Fruit fly (Drosophila melanogaster) whole organism, prepupa: ENCODE data around the gene Acsf3.

Source experiments
- Blimp-1 ChIP-seq: fragments of 200-800 bp; sonication (Bioruptor generic); optimal IDR thresholded peaks from 3 replicates; lab custom pipeline; 2017; ENCODE audit warnings: missing biosample characterization, missing genetic modification characterization, mild to moderate bottlenecking, moderate library complexity, missing genetic modification reagents
- CG11762 ChIP-seq: fragments of 200-800 bp; sonication (Bioruptor generic); optimal IDR thresholded peaks from 3 replicates; lab custom pipeline; 2016; ENCODE audit warnings: missing biosample characterization, missing genetic modification characterization; ENCODE audit not compliant: insufficient read depth
- CG11902 ChIP-seq: fragments of 200-800 bp; sonication (Bioruptor generic); optimal IDR thresholded peaks from 3 replicates; lab custom pipeline; 2016; ENCODE audit warnings: missing biosample characterization, missing genetic modification characterization
- CG15336 ChIP-seq: fragments of 200-800 bp; sonication (Bioruptor generic); IDR thresholded peaks from 2 replicates; pipeline ENCODE4 v1.3.6; 2022; ENCODE audit warnings: missing biosample characterization, missing genetic modification characterization
- CG32006 ChIP-seq: fragments of 200-800 bp; sonication (Bioruptor generic); optimal IDR thresholded peaks from 3 replicates; lab custom pipeline; 2017; ENCODE audit warnings: missing biosample characterization, mild to moderate bottlenecking, missing genetic modification characterization
- CG34406 ChIP-seq: fragments of 200-800 bp; sonication (Bioruptor generic); optimal IDR thresholded peaks from 3 replicates; lab custom pipeline; 2016; ENCODE audit warnings: missing biosample characterization, missing genetic modification characterization
- CG3919 ChIP-seq: fragments of 200-800 bp; sonication (Bioruptor generic); optimal IDR thresholded peaks from 3 replicates; lab custom pipeline; 2016; ENCODE audit warnings: missing biosample characterization, missing genetic modification characterization
- CG4318 ChIP-seq: fragments of 200-800 bp; sonication (Bioruptor generic); optimal IDR thresholded peaks from 3 replicates; lab custom pipeline; 2017; ENCODE audit warnings: missing biosample characterization, mild to moderate bottlenecking, missing genetic modification characterization
- CG6163 ChIP-seq: fragments of 200-800 bp; sonication (Bioruptor generic); IDR thresholded peaks from 3 replicates; pipeline ENCODE4 v1.3.6; 2022; ENCODE audit warnings: missing biosample characterization, missing genetic modification characterization
- CG6276 ChIP-seq: fragments of 200-800 bp; sonication (Bioruptor generic); optimal IDR thresholded peaks from 2 replicates; lab custom pipeline; 2017; ENCODE audit warnings: missing biosample characterization, mild to moderate bottlenecking, missing genetic modification characterization
- CG6792 ChIP-seq: fragments of 200-800 bp; sonication (Bioruptor generic); optimal IDR thresholded peaks from 3 replicates; lab custom pipeline; 2016; ENCODE audit warnings: missing biosample characterization, missing genetic modification characterization
- CG6808 ChIP-seq: fragments of 200-800 bp; sonication (Bioruptor generic); optimal IDR thresholded peaks from 3 replicates; lab custom pipeline; 2017; ENCODE audit warnings: missing biosample characterization, missing genetic modification characterization, mild to moderate bottlenecking, moderate library complexity, missing genetic modification reagents
- CG6854 ChIP-seq: fragments of 200-800 bp; sonication (Bioruptor generic); optimal IDR thresholded peaks from 2 replicates; lab custom pipeline; 2017; ENCODE audit warnings: missing biosample characterization, mild to moderate bottlenecking, missing genetic modification characterization
- CG7368 ChIP-seq: fragments of 200-800 bp; sonication (Bioruptor generic); optimal IDR thresholded peaks from 3 replicates; lab custom pipeline; 2016; ENCODE audit warnings: missing biosample characterization, missing genetic modification characterization
- CG8119 ChIP-seq: fragments of 200-800 bp; sonication (Bioruptor generic); IDR thresholded peaks from 3 replicates; pipeline ENCODE4 v1.3.6; 2022; ENCODE audit warnings: missing biosample characterization, missing genetic modification characterization
- CG8319 ChIP-seq: fragments of 200-800 bp; sonication (Bioruptor generic); optimal IDR thresholded peaks from 3 replicates; lab custom pipeline; 2016; ENCODE audit warnings: missing biosample characterization, missing genetic modification characterization
- CG8632 ChIP-seq: fragments of 200-800 bp; sonication (Bioruptor generic); optimal IDR thresholded peaks from 3 replicates; lab custom pipeline; 2016; ENCODE audit warnings: missing biosample characterization, missing genetic modification characterization
- CG9139 ChIP-seq: fragments of 200-800 bp; sonication (Bioruptor generic); optimal IDR thresholded peaks from 3 replicates; lab custom pipeline; 2017; ENCODE audit warnings: missing biosample characterization, mild to moderate bottlenecking, missing genetic modification characterization
- Eip93F ChIP-seq: fragments of 200-800 bp; sonication (Bioruptor generic); optimal IDR thresholded peaks from 2 replicates; lab custom pipeline; 2016; ENCODE audit warnings: missing biosample characterization, mild to moderate bottlenecking, missing genetic modification characterization
- Ets21C ChIP-seq: fragments of 200-800 bp; sonication (Bioruptor generic); optimal IDR thresholded peaks from 3 replicates; lab custom pipeline; 2016; ENCODE audit warnings: missing biosample characterization, missing genetic modification characterization
- Ets96B ChIP-seq: fragments of 200-800 bp; optimal IDR thresholded peaks from 2 replicates; lab custom pipeline; 2019; ENCODE audit warnings: missing biosample characterization, mild to moderate bottlenecking, missing genetic modification characterization, moderate library complexity
- Gug ChIP-seq: fragments of 200-800 bp; sonication (Bioruptor generic); IDR thresholded peaks from 2 replicates; pipeline ENCODE4 v1.3.6; 2022; ENCODE audit warnings: missing biosample characterization, missing genetic modification characterization
- Hr38 ChIP-seq: sonication (Bioruptor generic); optimal IDR thresholded peaks from 2 replicates; lab custom pipeline; 2016; ENCODE audit warnings: missing biosample characterization, missing genetic modification characterization
- Hr39 ChIP-seq: fragments of 200-800 bp; sonication (Bioruptor generic); optimal IDR thresholded peaks from 2 replicates; lab custom pipeline; 2016; ENCODE audit warnings: missing biosample characterization, missing genetic modification characterization
- Met ChIP-seq: fragments of 200-800 bp; sonication (Bioruptor generic); optimal IDR thresholded peaks from 3 replicates; lab custom pipeline; 2016; ENCODE audit warnings: missing biosample characterization, missing genetic modification characterization
- OdsH ChIP-seq: fragments of 200-800 bp; sonication (Bioruptor generic); optimal IDR thresholded peaks from 3 replicates; lab custom pipeline; 2016; ENCODE audit warnings: missing biosample characterization, missing genetic modification characterization
- Smox ChIP-seq: fragments of 200-800 bp; sonication (Bioruptor generic); optimal IDR thresholded peaks from 3 replicates; lab custom pipeline; 2016; ENCODE audit warnings: missing biosample characterization, missing genetic modification characterization
- Sox102F ChIP-seq: fragments of 200-800 bp; sonication (Bioruptor generic); optimal IDR thresholded peaks from 2 replicates; lab custom pipeline; 2016; ENCODE audit warnings: missing biosample characterization, mild to moderate bottlenecking, missing genetic modification characterization
- Sox15 ChIP-seq: fragments of 200-800 bp; sonication (Bioruptor generic); optimal IDR thresholded peaks from 3 replicates; lab custom pipeline; 2016; ENCODE audit warnings: missing biosample characterization, missing genetic modification characterization
- cyc ChIP-seq: fragments of 200-800 bp; sonication (Bioruptor generic); optimal IDR thresholded peaks from 3 replicates; lab custom pipeline; 2016; ENCODE audit warnings: missing biosample characterization, missing genetic modification characterization
- dac ChIP-seq: fragments of 200-800 bp; sonication (Bioruptor generic); optimal IDR thresholded peaks from 2 replicates; lab custom pipeline; 2017; ENCODE audit warnings: missing biosample characterization, mild to moderate bottlenecking, missing genetic modification characterization
- dsx ChIP-seq: fragments of 200-800 bp; optimal IDR thresholded peaks from 3 replicates; lab custom pipeline; 2019; ENCODE audit warnings: missing biosample characterization, mild to moderate bottlenecking, missing genetic modification characterization, moderate library complexity; ENCODE audit not compliant: poor library complexity, severe bottlenecking
- eg ChIP-seq: fragments of 200-800 bp; sonication (Bioruptor generic); IDR thresholded peaks from 3 replicates; pipeline ENCODE4 v1.3.6; 2022; ENCODE audit warnings: missing biosample characterization, missing genetic modification characterization
- esn ChIP-seq: fragments of 200-800 bp; sonication (Bioruptor generic); optimal IDR thresholded peaks from 2 replicates; lab custom pipeline; 2016; ENCODE audit warnings: missing biosample characterization, mild to moderate bottlenecking, missing genetic modification characterization, moderate library complexity
- fd85E ChIP-seq: fragments of 200-800 bp; sonication (Bioruptor generic); optimal IDR thresholded peaks from 3 replicates; lab custom pipeline; 2016; ENCODE audit warnings: missing biosample characterization, missing genetic modification characterization
- fkh ChIP-seq: fragments of 200-800 bp; sonication (Bioruptor generic); optimal IDR thresholded peaks from 3 replicates; lab custom pipeline; 2017; ENCODE audit warnings: missing biosample characterization, mild to moderate bottlenecking, missing genetic modification characterization, moderate library complexity
- lz ChIP-seq: fragments of 200-800 bp; sonication (Bioruptor generic); optimal IDR thresholded peaks from 3 replicates; lab custom pipeline; 2016; ENCODE audit warnings: missing biosample characterization, missing genetic modification characterization
- net ChIP-seq: fragments of 200-800 bp; sonication (Bioruptor generic); optimal IDR thresholded peaks from 3 replicates; lab custom pipeline; 2016; ENCODE audit warnings: missing biosample characterization, missing genetic modification characterization
- pdm3 ChIP-seq: fragments of 200-800 bp; sonication (Bioruptor generic); optimal IDR thresholded peaks from 3 replicates; lab custom pipeline; 2016; ENCODE audit warnings: missing biosample characterization, missing genetic modification characterization
- salr ChIP-seq, 2 experiments: fragments of 200-800 bp; sonication (Bioruptor generic); optimal IDR thresholded peaks; 3 replicates each; lab custom pipeline; 2016 to 2018; ENCODE audit warnings: missing biosample characterization in 2 of 2, missing genetic modification characterization in 2 of 2, mild to moderate bottlenecking in 1 of 2
- spab ChIP-seq: fragments of 200-800 bp; sonication (Bioruptor generic); optimal IDR thresholded peaks from 2 replicates; lab custom pipeline; 2017; ENCODE audit warnings: missing biosample characterization, mild to moderate bottlenecking, missing genetic modification characterization, missing genetic modification reagents
- svp ChIP-seq: fragments of 200-800 bp; sonication (Bioruptor generic); peaks from one replicate; lab custom pipeline; 2016; ENCODE audit warnings: missing biosample characterization, missing genetic modification characterization
- topi ChIP-seq: fragments of 200-800 bp; sonication (Bioruptor generic); optimal IDR thresholded peaks from 3 replicates; lab custom pipeline; 2016; ENCODE audit warnings: missing biosample characterization, missing genetic modification characterization
- vri ChIP-seq: fragments of 200-800 bp; sonication (Bioruptor generic); optimal IDR thresholded peaks from 3 replicates; lab custom pipeline; 2016; ENCODE audit warnings: missing biosample characterization, mild to moderate bottlenecking, missing genetic modification characterization

The Acsf3 gene

dm6 chrX:7293874-7294559 lies 34.8 kb upstream of the Acsf3 start (continued):
- TF ChIP-seq Sox15 (GFP tag; lab: Kevin White, UChicago) (peak; percentile 66), svp (GFP tag; lab: Kevin White, UChicago) (peak; percentile 92), dsx (peak; percentile 93), fkh (GFP tag; lab: Kevin White, UChicago) (peak; percentile 33), CG32006 (GFP tag; lab: Kevin White, UChicago) (peak; percentile 88), CG3919 (peak; percentile 81), Ets21C (GFP tag; lab: Kevin White, UChicago) (peak; percentile 54), CG8632 (peak; percentile 87), Blimp-1 (GFP tag; lab: Kevin White, UChicago) (peak; percentile 72), CG7368 (GFP tag; lab: Kevin White, UChicago) (peak; percentile 69), CG11762 (peak; percentile 78), topi (GFP tag; lab: Kevin White, UChicago) (peak; percentile 88), spab (GFP tag; lab: Kevin White, UChicago) (peak; percentile 87), Eip93F (GFP tag; lab: Kevin White, UChicago) (peak; percentile 76), pdm3 (GFP tag; lab: Kevin White, UChicago) (peak; percentile 83), Hr38 (GFP tag; lab: Kevin White, UChicago) (no peak), CG6854 (peak; percentile 92), CG4318 (GFP tag; lab: Kevin White, UChicago) (peak; percentile 81), Hr39 (GFP tag; lab: Kevin White, UChicago) (peak; percentile 49), CG11902 (peak; percentile 75), CG15336 (GFP tag; lab: Robert Waterston, UW) (peak; percentile 95), OdsH (GFP tag; lab: Kevin White, UChicago) (peak; percentile 89), net (peak; percentile 82), CG6163 (peak; percentile 90), Smox (GFP tag; lab: Kevin White, UChicago) (peak; percentile 85), CG6276 (GFP tag; lab: Kevin White, UChicago) (peak; percentile 92), Sox102F (GFP tag; lab: Kevin White, UChicago) (peak; percentile 80), Gug (GFP tag; lab: Robert Waterston, UW) (peak; percentile 84), CG34406 (peak; percentile 91)

dm6 chrX:7295973-7296372 lies 32.9 kb upstream of the Acsf3 start:
- no peak for TF ChIP-seq fd85E (GFP tag; lab: Kevin White, UChicago)
- no peak for TF ChIP-seq CG6792 (GFP tag; lab: Kevin White, UChicago)
- no peak for TF ChIP-seq CG15336 (GFP tag; lab: Robert Waterston, UW)
- no peak for TF ChIP-seq dac
- TF ChIP-seq cyc (GFP tag; lab: Kevin White, UChicago): no peak
- no peak for TF ChIP-seq CG6808 (GFP tag; lab: Kevin White, UChicago)
- no peak for TF ChIP-seq Ets96B (tag; lab: Kevin White, UChicago)

- no peak for TF ChIP-seq CG8319
- TF ChIP-seq eg (GFP tag; lab: Robert Waterston, UW): no peak
- no peak for TF ChIP-seq vri (GFP tag; lab: Kevin White, UChicago)
- TF ChIP-seq Met (GFP tag; lab: Kevin White, UChicago): no peak
- TF ChIP-seq salr (GFP tag; optimal IDR thresholded peaks at IDR 0.05; lab: Kevin White, UChicago): no peak
- TF ChIP-seq CG4318 (GFP tag; lab: Kevin White, UChicago): no peak
- no peak for TF ChIP-seq net
- TF ChIP-seq CG8119 (GFP tag; lab: Robert Waterston, UW): no peak
- no peak for TF ChIP-seq dsx
- TF ChIP-seq Sox102F (GFP tag; lab: Kevin White, UChicago): no peak
- TF ChIP-seq CG3919: no peak
- no peak for TF ChIP-seq esn (GFP tag; lab: Kevin White, UChicago)
- TF ChIP-seq CG6854: no peak
- TF ChIP-seq lz (GFP tag; lab: Kevin White, UChicago): no peak
- no peak for TF ChIP-seq CG9139 (GFP tag; lab: Kevin White, UChicago)
- TF ChIP-seq CG15336 (GFP tag; lab: Robert Waterston, UW): no peak
- TF ChIP-seq Sox15 (GFP tag; lab: Kevin White, UChicago): no peak
These were observed 32.1 kb upstream of the Acsf3 start for dm6 chrX:7296721-7297227.
